Worm (Caenorhabditis elegans) whole organism, L1 larva: ENCODE results near the gene cwn-1.

Experiments
- C34B4.2 ChIP-seq: sonication (generic microtip); optimal IDR thresholded peaks from 2 replicates; lab custom pipeline; 2017; ENCODE audit warnings: mild to moderate bottlenecking, missing genetic modification characterization, missing compliant biosample characterization
- F16B12.6 ChIP-seq: fragments of 150-350 bp; optimal IDR thresholded peaks from 2 replicates; lab custom pipeline; 2014; ENCODE audit warnings: missing biosample characterization, missing genetic modification characterization
- ama-1 ChIP-seq: fragments of 150-350 bp; optimal IDR thresholded peaks from 2 replicates; lab custom pipeline; 2014
- blmp-1 ChIP-seq: fragments of 150-350 bp; optimal IDR thresholded peaks from 2 replicates; lab custom pipeline; 2014; ENCODE audit warnings: missing biosample characterization, missing genetic modification characterization
- ceh-63 ChIP-seq: fragments of 200-800 bp; sonication (Bioruptor generic); optimal IDR thresholded peaks from 2 replicates; lab custom pipeline; 2018; ENCODE audit warnings: mild to moderate bottlenecking, missing genetic modification characterization, missing compliant biosample characterization
- ceh-8 ChIP-seq: fragments of 200-800 bp; sonication (Bioruptor generic); optimal IDR thresholded peaks from 2 replicates; lab custom pipeline; 2018; ENCODE audit warnings: mild to moderate bottlenecking, missing genetic modification characterization, moderate library complexity, missing compliant biosample characterization
- ceh-88 ChIP-seq: fragments of 200-800 bp; sonication (Bioruptor generic); IDR thresholded peaks from 2 replicates; pipeline ENCODE4 v1.3.6; 2022; ENCODE audit warnings: missing genetic modification characterization, missing compliant biosample characterization
- ces-1 ChIP-seq: fragments of 150-350 bp; optimal IDR thresholded peaks from 2 replicates; lab custom pipeline; 2014; ENCODE audit warnings: missing biosample characterization, missing genetic modification reagents, missing genetic modification characterization
- dpl-1 ChIP-seq, 3 experiments: fragments of 150-350 bp in 2 of 3; sonication (generic microtip) in 1 of 3; optimal IDR thresholded peaks; 2 replicates each; lab custom pipeline; 2014 to 2017; ENCODE audit warnings: missing biosample characterization in 3 of 3, missing genetic modification characterization in 3 of 3, missing genetic modification reagents in 3 of 3
- dsc-1 ChIP-seq: sonication (generic microtip); optimal IDR thresholded peaks from 2 replicates; lab custom pipeline; 2016; ENCODE audit warnings: mild to moderate bottlenecking, missing genetic modification characterization, missing compliant biosample characterization
- egl-27 ChIP-seq, 2 experiments: fragments of 150-350 bp in 1 of 2; sonication (generic microtip); optimal IDR thresholded peaks; 3 replicates each; lab custom pipeline; 2017 to 2018; ENCODE audit warnings: missing biosample characterization in 2 of 2, missing genetic modification characterization in 2 of 2, missing genetic modification reagents in 2 of 2
- elt-2 ChIP-seq: sonication (generic microtip); optimal IDR thresholded peaks from 2 replicates; lab custom pipeline; 2016; ENCODE audit warnings: missing genetic modification characterization, mild to moderate bottlenecking, inconsistent platforms, missing compliant biosample characterization, missing genetic modification reagents
- elt-3 ChIP-seq, 6 experiments: fragments of 150-350 bp in 1 of 6; sonication (generic microtip); optimal IDR thresholded peaks; 2 replicates each; lab custom pipeline; 2017 to 2018; ENCODE audit warnings: missing biosample characterization in 6 of 6, missing genetic modification characterization in 6 of 6, inconsistent platforms in 1 of 6
- ets-5 ChIP-seq: fragments of 200-800 bp; sonication (Bioruptor generic); IDR thresholded peaks from 2 replicates; pipeline ENCODE4 v1.3.6; 2022; ENCODE audit warnings: missing genetic modification characterization, missing compliant biosample characterization
- fkh-4 ChIP-seq: sonication (generic microtip); optimal IDR thresholded peaks from 2 replicates; lab custom pipeline; 2016; ENCODE audit warnings: missing compliant biosample characterization, missing genetic modification characterization, borderline replicate concordance
- fkh-8 ChIP-seq: sonication (generic microtip); optimal IDR thresholded peaks from 2 replicates; lab custom pipeline; 2016; ENCODE audit warnings: mild to moderate bottlenecking, missing genetic modification characterization, missing compliant biosample characterization
- hlh-17 ChIP-seq: fragments of 200-800 bp; sonication (Bioruptor generic); optimal IDR thresholded peaks from 2 replicates; lab custom pipeline; 2018; ENCODE audit warnings: missing genetic modification characterization, mild to moderate bottlenecking, missing compliant biosample characterization, moderate library complexity, borderline replicate concordance
- hpl-2 ChIP-seq: fragments of 150-350 bp; optimal IDR thresholded peaks from 2 replicates; lab custom pipeline; 2014; ENCODE audit warnings: missing biosample characterization, missing genetic modification reagents, missing genetic modification characterization
- irx-1 ChIP-seq: sonication (generic microtip); optimal IDR thresholded peaks from 2 replicates; lab custom pipeline; 2016; ENCODE audit warnings: missing genetic modification characterization, missing compliant biosample characterization
- isw-1 ChIP-seq: fragments of 200-800 bp; sonication (Bioruptor generic); IDR thresholded peaks from 2 replicates; pipeline ENCODE4 v1.3.6; 2022; ENCODE audit warnings: missing genetic modification characterization, missing compliant biosample characterization
- lin-13 ChIP-seq: fragments of 150-350 bp; optimal IDR thresholded peaks from 2 replicates; lab custom pipeline; 2014; ENCODE audit warnings: missing biosample characterization, missing genetic modification reagents, missing genetic modification characterization
- lin-14 ChIP-seq: fragments of 200-800 bp; sonication (Bioruptor generic); optimal IDR thresholded peaks from 2 replicates; lab custom pipeline; 2018; ENCODE audit warnings: mild to moderate bottlenecking, missing genetic modification characterization, moderate library complexity, missing compliant biosample characterization
- lir-3 ChIP-seq: sonication (generic microtip); optimal IDR thresholded peaks from 2 replicates; lab custom pipeline; 2016; ENCODE audit warnings: mild to moderate bottlenecking, missing genetic modification characterization, moderate library complexity, missing compliant biosample characterization; ENCODE audit not compliant: poor library complexity
- lsy-2 ChIP-seq, 2 experiments: fragments of 150-350 bp; optimal IDR thresholded peaks; 2 replicates each; lab custom pipeline; 2014; ENCODE audit warnings: missing biosample characterization in 2 of 2, missing genetic modification characterization in 2 of 2
- mdl-1 ChIP-seq, 2 experiments: fragments of 150-350 bp; optimal IDR thresholded peaks; 2 replicates each; lab custom pipeline; 2014 to 2017; ENCODE audit warnings: missing biosample characterization in 2 of 2, missing genetic modification characterization in 2 of 2, inconsistent platforms in 1 of 2
- mef-2 ChIP-seq: fragments of 150-350 bp; optimal IDR thresholded peaks from 2 replicates; lab custom pipeline; 2014; ENCODE audit warnings: missing biosample characterization, missing genetic modification characterization
- mep-1 ChIP-seq: fragments of 150-350 bp; optimal IDR thresholded peaks from 2 replicates; lab custom pipeline; 2014; ENCODE audit warnings: missing biosample characterization, missing genetic modification characterization
- nhr-11 ChIP-seq: fragments of 150-350 bp; optimal IDR thresholded peaks from 2 replicates; lab custom pipeline; 2014; ENCODE audit warnings: missing biosample characterization, missing genetic modification characterization
- nhr-12 ChIP-seq: sonication (generic microtip); optimal IDR thresholded peaks from 2 replicates; lab custom pipeline; 2017; ENCODE audit warnings: missing biosample characterization, missing genetic modification characterization
- nhr-19 ChIP-seq: fragments of 200-800 bp; sonication (Bioruptor generic); conservative IDR thresholded peaks from 2 replicates; pipeline ENCODE4 v1.3.6; 2022; ENCODE audit warnings: missing genetic modification characterization, missing compliant biosample characterization
- nhr-20 ChIP-seq: sonication (generic microtip); optimal IDR thresholded peaks from 2 replicates; lab custom pipeline; 2016; ENCODE audit warnings: mild to moderate bottlenecking, missing genetic modification characterization, missing compliant biosample characterization
- nhr-237 ChIP-seq: fragments of 150-350 bp; optimal IDR thresholded peaks from 2 replicates; lab custom pipeline; 2014; ENCODE audit warnings: missing biosample characterization, missing genetic modification characterization
- nhr-28 ChIP-seq: fragments of 150-350 bp; optimal IDR thresholded peaks from 2 replicates; lab custom pipeline; 2014; ENCODE audit warnings: missing biosample characterization, missing genetic modification characterization
- nhr-47 ChIP-seq: sonication (generic microtip); optimal IDR thresholded peaks from 2 replicates; lab custom pipeline; 2016; ENCODE audit warnings: mild to moderate bottlenecking, missing genetic modification characterization, moderate library complexity, missing compliant biosample characterization
- nhr-76 ChIP-seq: sonication (generic microtip); optimal IDR thresholded peaks from 2 replicates; lab custom pipeline; 2017; ENCODE audit warnings: missing biosample characterization, missing genetic modification characterization
- nhr-77 ChIP-seq: fragments of 150-350 bp; optimal IDR thresholded peaks from 2 replicates; lab custom pipeline; 2014; ENCODE audit warnings: missing biosample characterization, missing genetic modification characterization
- nhr-84 ChIP-seq: sonication (generic microtip); optimal IDR thresholded peaks from 2 replicates; lab custom pipeline; 2017; ENCODE audit warnings: missing biosample characterization, missing genetic modification characterization
- nhr-85 ChIP-seq: sonication (generic microtip); peaks from one replicate; lab custom pipeline; 2016; ENCODE audit warnings: missing genetic modification characterization, inconsistent platforms, missing compliant biosample characterization
- nhr-90 ChIP-seq: sonication (generic microtip); optimal IDR thresholded peaks from 2 replicates; lab custom pipeline; 2016; ENCODE audit warnings: mild to moderate bottlenecking, missing genetic modification characterization, missing compliant biosample characterization; ENCODE audit not compliant: poor library complexity
- pag-3 ChIP-seq: sonication (generic microtip); optimal IDR thresholded peaks from 2 replicates; lab custom pipeline; 2017; ENCODE audit warnings: missing genetic modification characterization, mild to moderate bottlenecking, missing compliant biosample characterization, antibody characterized with exemption, borderline replicate concordance; ENCODE audit not compliant: insufficient read depth
- pax-3 ChIP-seq: fragments of 200-800 bp; sonication (Bioruptor generic); optimal IDR thresholded peaks from 2 replicates; lab custom pipeline; 2018; ENCODE audit warnings: mild to moderate bottlenecking, missing genetic modification characterization, moderate library complexity, missing compliant biosample characterization
- pqm-1 ChIP-seq: sonication (generic microtip); optimal IDR thresholded peaks from 3 replicates; lab custom pipeline; 2017; ENCODE audit warnings: missing biosample characterization, missing genetic modification characterization
- skn-1 ChIP-seq: fragments of 150-350 bp; optimal IDR thresholded peaks from 2 replicates; lab custom pipeline; 2014; ENCODE audit warnings: missing biosample characterization, missing genetic modification characterization
- sox-4 ChIP-seq: sonication (generic microtip); optimal IDR thresholded peaks from 2 replicates; lab custom pipeline; 2016; ENCODE audit warnings: missing genetic modification characterization, missing compliant biosample characterization
- sup-37 ChIP-seq: fragments of 200-800 bp; sonication (Bioruptor generic); optimal IDR thresholded peaks from 2 replicates; lab custom pipeline; 2018; ENCODE audit warnings: mild to moderate bottlenecking, missing genetic modification characterization, missing compliant biosample characterization
- swsn-7 ChIP-seq: sonication (generic microtip); optimal IDR thresholded peaks from 2 replicates; lab custom pipeline; 2016; ENCODE audit warnings: missing genetic modification characterization, missing compliant biosample characterization
- tbx-2 ChIP-seq: sonication (generic microtip); optimal IDR thresholded peaks from 2 replicates; lab custom pipeline; 2016; ENCODE audit warnings: missing genetic modification characterization, missing compliant biosample characterization
- unc-30 ChIP-seq: sonication (generic microtip); optimal IDR thresholded peaks from 2 replicates; lab custom pipeline; 2017; ENCODE audit warnings: missing biosample characterization, missing genetic modification characterization
- unc-86 ChIP-seq: sonication (generic microtip); optimal IDR thresholded peaks from 2 replicates; lab custom pipeline; 2016; ENCODE audit warnings: missing genetic modification characterization, missing compliant biosample characterization
- xbp-1 ChIP-seq: sonication (generic microtip); optimal IDR thresholded peaks from 2 replicates; lab custom pipeline; 2016; ENCODE audit warnings: missing genetic modification characterization, missing compliant biosample characterization
- zag-1 ChIP-seq: fragments of 150-350 bp; optimal IDR thresholded peaks from 2 replicates; lab custom pipeline; 2014; ENCODE audit warnings: missing biosample characterization, missing genetic modification characterization
- zip-4 ChIP-seq: fragments of 200-800 bp; sonication (Bioruptor generic); optimal IDR thresholded peaks from 2 replicates; lab custom pipeline; 2018; ENCODE audit warnings: mild to moderate bottlenecking, missing genetic modification characterization, moderate library complexity, missing compliant biosample characterization
- ztf-11 ChIP-seq, 2 experiments: sonication (generic microtip); optimal IDR thresholded peaks; 2 replicates each; lab custom pipeline; 2016 to 2017; ENCODE audit warnings: missing genetic modification characterization in 2 of 2, missing biosample characterization in 1 of 2, missing compliant biosample characterization in 1 of 2

The cwn-1 gene

ce11 chrII:160561-161123, 27.2 kb upstream of the cwn-1 start:
- TF ChIP-seq irx-1 (no peak), ceh-88 (no peak), nhr-28 (tag; lab: Kevin White, UChicago) (no peak), hpl-2 (GFP tag; lab: Kevin White, UChicago) (no peak), blmp-1 (no peak), ceh-63 (GFP tag; lab: Kevin White, UChicago) (no peak), sup-37 (GFP tag; lab: Kevin White, UChicago) (no peak), nhr-76 (tag; lab: Kevin White, UChicago) (no peak), zag-1 (tag; lab: Kevin White, UChicago) (no peak), skn-1 (tag; lab: Kevin White, UChicago) (no peak), ces-1 (GFP tag; lab: Kevin White, UChicago) (no peak), elt-2 (tag; lab: Kevin White, UChicago) (no peak), fkh-8 (tag; lab: Kevin White, UChicago) (peak; percentile 81), hlh-17 (GFP tag; lab: Kevin White, UChicago) (no peak), ama-1 (no peak), nhr-237 (no peak), ets-5 (GFP tag; lab: Robert Waterston, UW) (no peak), C34B4.2 (no peak), nhr-11 (no peak), unc-86 (tag; lab: Kevin White, UChicago) (no peak), mef-2 (tag; lab: Kevin White, UChicago) (no peak), lir-3 (tag; lab: Kevin White, UChicago) (no peak), nhr-19 (GFP tag; lab: Robert Waterston, UW) (no peak), lin-13 (GFP tag; lab: Kevin White, UChicago) (no peak), dsc-1 (tag; lab: Kevin White, UChicago) (peak; percentile 94), pqm-1 (no peak), isw-1 (no peak), swsn-7 (tag; lab: Kevin White, UChicago) (no peak), nhr-47 (tag; lab: Kevin White, UChicago) (peak; percentile 27), pag-3 (tag; lab: Kevin White, UChicago) (no peak), tbx-2 (tag; lab: Kevin White, UChicago) (no peak), ztf-11 (tag; optimal IDR thresholded peaks at IDR 0.05; lab: Kevin White, UChicago) (no peak), unc-30 (tag; lab: Kevin White, UChicago) (no peak), xbp-1 (tag; lab: Kevin White, UChicago) (no peak), F16B12.6 (no peak), mep-1 (no peak), nhr-77 (tag; lab: Kevin White, UChicago) (no peak), dpl-1 (GFP tag; optimal IDR thresholded peaks at IDR 0.05; lab: Kevin White, UChicago) (no peak), nhr-90 (tag; lab: Kevin White, UChicago) (no peak), ceh-8 (GFP tag; lab: Kevin White, UChicago) (no peak), lsy-2 (tag; optimal IDR thresholded peaks at IDR 0.05; lab: Kevin White, UChicago) (peak in 1 of 2 experiments; percentile 13), fkh-4 (tag; lab: Kevin White, UChicago) (peak; percentile 84), egl-27 (tag; optimal IDR thresholded peaks at IDR 0.05; lab: Kevin White, UChicago) (no peak), mdl-1 (tag; optimal IDR thresholded peaks at IDR 0.05; lab: Kevin White, UChicago) (no peak), elt-3 (tag; optimal IDR thresholded peaks at IDR 0.05; lab: Kevin White, UChicago) (no peak), nhr-12 (tag; lab: Kevin White, UChicago) (no peak), nhr-20 (peak; percentile 49), nhr-84 (no peak), pax-3 (tag; lab: Kevin White, UChicago) (no peak), zip-4 (GFP tag; lab: Kevin White, UChicago) (no peak), sox-4 (tag; lab: Kevin White, UChicago) (no peak), lin-14 (GFP tag; lab: Kevin White, UChicago) (peak; percentile 59), nhr-85 (tag; lab: Kevin White, UChicago) (peak; percentile 42)
